Worm (Caenorhabditis elegans): ENCODE data around the gene exc-13.

exc-13 gene

ce11 chrV:7413107-7413774 lies 48.2 kb downstream of the exc-13 start, which contains the start of gene F18E3.11 (continued):
- TF ChIP-seq fkh-10 (GFP tag; optimal IDR thresholded peaks at IDR 0.05) (no peak), egl-27 (tag; optimal IDR thresholded peaks at IDR 0.05) (no peak)

ce11 chrV:7414909-7415308 lies 49.9 kb downstream of the exc-13 start, which contains the start of gene F18E3.12:
F18E3.12 (plus strand) TSS chrV:7414985.
- TF ChIP-seq snpc-4 (tag; optimal IDR thresholded peaks at IDR 0.05) (no peak), lin-35 (GFP tag; optimal IDR thresholded peaks at IDR 0.05) (peak in 1 of 2 experiments; percentile 12)

All from whole organism, L1 larva.